Fruit fly (Drosophila melanogaster) whole organism, wandering third instar larva: ENCODE results near the gene CG46311.

Experiments used
- GATAd ChIP-seq: sonication (Bioruptor generic); optimal IDR thresholded peaks from 2 replicates; lab custom pipeline; 2016; ENCODE audit warnings: missing biosample characterization, missing genetic modification characterization
- HLH106 ChIP-seq: fragments of 200-800 bp; optimal IDR thresholded peaks from 3 replicates; lab custom pipeline; 2019; ENCODE audit warnings: missing biosample characterization, mild to moderate bottlenecking, missing genetic modification characterization, moderate library complexity
- Hr78 ChIP-seq: fragments of >200 bp; optimal IDR thresholded peaks from 2 replicates; lab custom pipeline; 2017; ENCODE audit warnings: missing biosample characterization, missing genetic modification characterization
- N ChIP-seq: fragments of >200 bp; optimal IDR thresholded peaks from 2 replicates; lab custom pipeline; 2018; ENCODE audit warnings: missing biosample characterization, missing external identifiers, missing genetic modification characterization
- OdsH ChIP-seq: fragments of 200-800 bp; sonication (Bioruptor generic); optimal IDR thresholded peaks from 2 replicates; lab custom pipeline; 2016; ENCODE audit warnings: missing biosample characterization, mild to moderate bottlenecking, missing genetic modification characterization
- Sp1 ChIP-seq: fragments of 200-800 bp; sonication (Bioruptor generic); optimal IDR thresholded peaks from 3 replicates; lab custom pipeline; 2019; ENCODE audit warnings: missing biosample characterization, mild to moderate bottlenecking, missing genetic modification characterization, moderate library complexity
- dl ChIP-seq, 2 experiments: fragments of 175-275, 200-275 bp in 1 of 2; fragments of 200-275 bp in 1 of 2; sonication (Bioruptor generic); optimal IDR thresholded peaks; lab custom pipeline; 2018; ENCODE audit warnings: mild to moderate bottlenecking in 2 of 2, missing biosample characterization in 2 of 2, missing genetic modification characterization in 2 of 2, moderate library complexity in 2 of 2; ENCODE audit not compliant: partially characterized antibody in 2 of 2, insufficient read depth in 1 of 2
- dmrt93B ChIP-seq: fragments of 200-800 bp; sonication (Bioruptor generic); optimal IDR thresholded peaks from 2 replicates; lab custom pipeline; 2018; ENCODE audit warnings: missing biosample characterization, mild to moderate bottlenecking, missing genetic modification characterization
- h ChIP-seq: fragments of 200-800 bp; sonication (Bioruptor generic); optimal IDR thresholded peaks from 3 replicates; lab custom pipeline; 2016; ENCODE audit warnings: missing biosample characterization, mild to moderate bottlenecking, missing genetic modification characterization
- jim ChIP-seq: fragments of 175-275, 200-325 bp; sonication (Bioruptor generic); optimal IDR thresholded peaks from 2 replicates; lab custom pipeline; 2016; ENCODE audit warnings: missing biosample characterization, mild to moderate bottlenecking, missing genetic modification characterization
- pan ChIP-seq: fragments of >200 bp; optimal IDR thresholded peaks from 2 replicates; lab custom pipeline; 2017
- sage ChIP-seq: fragments of 200-800 bp; sonication (Bioruptor generic); optimal IDR thresholded peaks from 2 replicates; lab custom pipeline; 2016; ENCODE audit warnings: missing biosample characterization, mild to moderate bottlenecking, missing genetic modification characterization
- sv ChIP-seq: fragments of 200-800 bp; sonication (Bioruptor generic); optimal IDR thresholded peaks from 3 replicates; lab custom pipeline; 2016; ENCODE audit warnings: missing biosample characterization, missing genetic modification characterization
- usp ChIP-seq: fragments of >200 bp; optimal IDR thresholded peaks from 2 replicates; lab custom pipeline; 2017; ENCODE audit warnings: missing biosample characterization, missing genetic modification characterization

- TF ChIP-seq OdsH (GFP tag; lab: Kevin White, UChicago) (no peak), Sp1 (GFP tag; lab: Kevin White, UChicago) (no peak), h (GFP tag; lab: Kevin White, UChicago) (peak; percentile 25), Hr78 (no peak), dl (GFP tag; optimal IDR thresholded peaks at IDR 0.05; lab: Kevin White, UChicago; ENCODE audit: insufficient read depth in 1 of 2, partially characterized antibody in 2 of 2) (no peak), sv (GFP tag; lab: Kevin White, UChicago) (no peak), dmrt93B (no peak), usp (GFP tag; lab: Kevin White, UChicago) (no peak), jim (GFP tag; lab: Kevin White, UChicago) (no peak), sage (no peak), pan (lab: Kevin White, UChicago) (no peak), GATAd (GFP tag; lab: Kevin White, UChicago) (no peak), N (GFP tag; lab: Kevin White, UChicago) (no peak), HLH106 (tag; lab: Kevin White, UChicago) (no peak)
Measured at dm6 chrX:13605942-13606491, 42.4 kb downstream of the CG46311 start.
